Fruit fly (Drosophila melanogaster): Measurements from ENCODE around the gene CG15373.

CG15373 gene

dm6 chrX:18018437-18019100 is 25.2 kb upstream of the CG15373 start:
- TF ChIP-seq CG1620 (GFP tag; optimal IDR thresholded peaks at IDR 0.05) (no peak), pad (GFP tag; optimal IDR thresholded peaks at IDR 0.05) (no peak), cnc (optimal IDR thresholded peaks at IDR 0.05) (no peak), Hr96 (GFP tag; optimal IDR thresholded peaks at IDR 0.05) (no peak), kay (GFP tag; ENCODE audit: borderline replicate concordance) (no peak), Mnt (GFP tag; optimal IDR thresholded peaks at IDR 0.05) (no peak), CG7045 (GFP tag; optimal IDR thresholded peaks at IDR 0.05) (no peak), CG5204 (GFP tag; optimal IDR thresholded peaks at IDR 0.05) (no peak), CG33017 (tag; optimal IDR thresholded peaks at IDR 0.05) (no peak), cic (GFP tag; optimal IDR thresholded peaks at IDR 0.05) (no peak), toe (GFP tag; optimal IDR thresholded peaks at IDR 0.05) (no peak), bab1 (GFP tag; optimal IDR thresholded peaks at IDR 0.05) (no peak), CG12768 (GFP tag; optimal IDR thresholded peaks at IDR 0.05) (no peak), ovo (GFP tag; optimal IDR thresholded peaks at IDR 0.05) (no peak), CG14711 (tag; optimal IDR thresholded peaks at IDR 0.05) (no peak), Crg-1 (GFP tag; optimal IDR thresholded peaks at IDR 0.05) (no peak), CG11617 (GFP tag; optimal IDR thresholded peaks at IDR 0.05) (no peak), tj (GFP tag; optimal IDR thresholded peaks at IDR 0.05) (no peak)

- TF ChIP-seq Crg-1 (GFP tag; optimal IDR thresholded peaks at IDR 0.05): no peak
- no peak for TF ChIP-seq Clk (GFP tag; optimal IDR thresholded peaks at IDR 0.05)
- TF ChIP-seq Mnt (GFP tag; optimal IDR thresholded peaks at IDR 0.05): no peak
- no peak for TF ChIP-seq kay (GFP tag; ENCODE audit: borderline replicate concordance)
- TF ChIP-seq pad (GFP tag; optimal IDR thresholded peaks at IDR 0.05): no peak
- no peak for TF ChIP-seq ovo (GFP tag; optimal IDR thresholded peaks at IDR 0.05)
- no peak for TF ChIP-seq cic (GFP tag; optimal IDR thresholded peaks at IDR 0.05)
- TF ChIP-seq CG14711 (tag; optimal IDR thresholded peaks at IDR 0.05): no peak
- no peak for TF ChIP-seq CG11617 (GFP tag; optimal IDR thresholded peaks at IDR 0.05)
- TF ChIP-seq bab1 (GFP tag; optimal IDR thresholded peaks at IDR 0.05): no peak
- no peak for TF ChIP-seq Hr96 (GFP tag; optimal IDR thresholded peaks at IDR 0.05)
Observed at dm6 chrX:18023615-18024163, 20.1 kb upstream of the CG15373 start, which contains the start of gene CG6867. TSS of gene CG6867 (plus strand) at chrX:18023870.

DNA sequence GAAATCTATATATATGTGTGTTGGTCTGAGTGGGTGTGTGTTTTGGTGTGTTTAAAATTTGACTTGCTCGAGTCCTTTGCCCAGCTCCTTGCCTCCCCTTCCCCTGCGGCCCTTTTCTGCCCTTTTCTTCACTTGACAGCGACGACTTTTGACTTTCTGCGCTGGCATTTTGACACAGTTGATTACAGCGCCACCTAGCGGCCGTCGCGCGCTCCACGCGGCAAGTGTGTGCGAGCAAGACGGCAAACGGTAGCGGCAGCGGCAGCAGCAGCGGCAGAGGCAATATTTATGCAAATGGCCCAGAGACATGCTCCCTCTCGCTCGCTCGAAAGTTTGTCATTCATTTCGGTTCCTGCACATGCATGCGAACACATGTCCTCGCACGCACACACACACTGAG is 8.3 kb downstream of the CG15373 start:
- no peak for TF ChIP-seq cic (GFP tag; optimal IDR thresholded peaks at IDR 0.05)

dm6 chrX:18057202-18057601 is 13.4 kb downstream of the CG15373 start:
- TF ChIP-seq cic (GFP tag; optimal IDR thresholded peaks at IDR 0.05) (no peak), CG12768 (GFP tag; optimal IDR thresholded peaks at IDR 0.05) (no peak), CG11617 (GFP tag; optimal IDR thresholded peaks at IDR 0.05) (no peak), CG1620 (GFP tag; optimal IDR thresholded peaks at IDR 0.05) (no peak), pad (GFP tag; optimal IDR thresholded peaks at IDR 0.05) (no peak), Hr96 (GFP tag; optimal IDR thresholded peaks at IDR 0.05) (no peak), Clk (GFP tag; optimal IDR thresholded peaks at IDR 0.05) (no peak), CG33017 (tag; optimal IDR thresholded peaks at IDR 0.05) (no peak), CG7101 (tag; optimal IDR thresholded peaks at IDR 0.05) (no peak), Mnt (GFP tag; optimal IDR thresholded peaks at IDR 0.05) (no peak), cnc (optimal IDR thresholded peaks at IDR 0.05) (no peak), Crg-1 (GFP tag; optimal IDR thresholded peaks at IDR 0.05) (no peak), CG14711 (tag; optimal IDR thresholded peaks at IDR 0.05) (no peak), CG7045 (GFP tag; optimal IDR thresholded peaks at IDR 0.05) (no peak), CG5204 (GFP tag; optimal IDR thresholded peaks at IDR 0.05) (no peak)

- TF ChIP-seq pad (GFP tag; optimal IDR thresholded peaks at IDR 0.05) (no peak), CG7045 (GFP tag; optimal IDR thresholded peaks at IDR 0.05) (no peak), kay (GFP tag; ENCODE audit: borderline replicate concordance) (no peak), Clk (GFP tag; optimal IDR thresholded peaks at IDR 0.05) (no peak), tj (GFP tag; optimal IDR thresholded peaks at IDR 0.05) (no peak), cic (GFP tag; optimal IDR thresholded peaks at IDR 0.05) (no peak), CG14711 (tag; optimal IDR thresholded peaks at IDR 0.05) (no peak), Hr96 (GFP tag; optimal IDR thresholded peaks at IDR 0.05) (no peak), CG33017 (tag; optimal IDR thresholded peaks at IDR 0.05) (no peak)
Observed at dm6 chrX:18058108-18058507, 14.3 kb downstream of the CG15373 start.

dm6 chrX:18063144-18063772 is 19.5 kb downstream of the CG15373 start, which contains the start of gene Sh:
TSS of gene Sh (minus strand) at chrX:18063247.
- TF ChIP-seq bab1 (GFP tag; optimal IDR thresholded peaks at IDR 0.05) (no peak), cnc (optimal IDR thresholded peaks at IDR 0.05) (no peak), CG33017 (tag; optimal IDR thresholded peaks at IDR 0.05) (no peak), CG5204 (GFP tag; optimal IDR thresholded peaks at IDR 0.05) (no peak), pad (GFP tag; optimal IDR thresholded peaks at IDR 0.05) (no peak), Crg-1 (GFP tag; optimal IDR thresholded peaks at IDR 0.05) (no peak), tj (GFP tag; optimal IDR thresholded peaks at IDR 0.05) (no peak), CG7101 (tag; optimal IDR thresholded peaks at IDR 0.05) (no peak), CG12768 (GFP tag; optimal IDR thresholded peaks at IDR 0.05) (no peak), ovo (GFP tag; optimal IDR thresholded peaks at IDR 0.05) (no peak), kay (GFP tag; ENCODE audit: borderline replicate concordance) (no peak), CG7045 (GFP tag; optimal IDR thresholded peaks at IDR 0.05) (no peak), CG14711 (tag; optimal IDR thresholded peaks at IDR 0.05) (no peak), Hr96 (GFP tag; optimal IDR thresholded peaks at IDR 0.05) (no peak), Clk (GFP tag; optimal IDR thresholded peaks at IDR 0.05) (no peak), Mnt (GFP tag; optimal IDR thresholded peaks at IDR 0.05) (no peak), toe (GFP tag; optimal IDR thresholded peaks at IDR 0.05) (no peak), CG11617 (GFP tag; optimal IDR thresholded peaks at IDR 0.05) (no peak), cic (GFP tag; optimal IDR thresholded peaks at IDR 0.05) (no peak)
